Worm (Caenorhabditis elegans): ENCODE results near the gene D2023.6.

DNA sequence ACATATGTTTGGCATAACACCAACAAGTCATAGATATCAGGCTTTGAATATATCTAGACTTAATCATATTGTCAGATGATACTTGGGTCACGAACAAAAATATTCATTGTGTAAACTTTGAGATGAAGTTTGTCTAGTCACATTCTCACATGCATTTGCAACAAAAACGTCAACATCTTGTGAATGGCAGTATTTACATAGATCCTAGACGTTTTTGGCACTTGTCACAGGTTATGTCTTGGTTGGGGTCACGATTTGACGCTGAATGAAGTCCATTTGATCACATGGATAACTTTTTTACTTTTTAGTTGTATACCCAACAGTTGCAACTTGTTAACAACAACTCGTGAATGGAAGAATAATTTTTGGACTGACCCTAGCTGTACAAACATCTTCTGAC lies 28.8 kb upstream of the D2023.6 start:
- TF ChIP-seq him-1 (tag; optimal IDR thresholded peaks at IDR 0.05) (no peak), dao-5 (tag; optimal IDR thresholded peaks at IDR 0.05) (no peak)
